Fruit fly (Drosophila melanogaster): ENCODE results near the gene CG5800.

Gene CG5800

dm6 chrX:17624983-17625401, 11.1 kb upstream of the CG5800 start (continued):
- no peak for TF ChIP-seq CG6791 (GFP tag; IDR thresholded peaks at IDR 0.05; ENCODE audit: partially characterized antibody)
- TF ChIP-seq dati (GFP tag; IDR thresholded peaks at IDR 0.05), result 0 out of 2 replicates have a peak, but pooled peaks have one; percentile 47
- peak; percentile 67 for TF ChIP-seq CG7357 (GFP tag; IDR thresholded peaks at IDR 0.05)
- peak; percentile 83 for TF ChIP-seq CG6689 (GFP tag; IDR thresholded peaks at IDR 0.05)
- TF ChIP-seq bab2 (GFP tag; optimal IDR thresholded peaks at IDR 0.05), result peak; percentile 82
- peak; percentile 68 to 78 for TF ChIP-seq chif (GFP tag; optimal IDR thresholded peaks at IDR 0.05)
- TF ChIP-seq abd-A (tag; optimal IDR thresholded peaks at IDR 0.05), result peak; percentile 56
- peak; percentile 91 for TF ChIP-seq nmo (GFP tag; optimal IDR thresholded peaks at IDR 0.05)
- TF ChIP-seq Hr51 (GFP tag; optimal IDR thresholded peaks at IDR 0.05), result peak; percentile 74 to 96
- peak; percentile 93 for TF ChIP-seq lab (GFP tag; optimal IDR thresholded peaks at IDR 0.05)
- peak; percentile 74 for TF ChIP-seq wdn (GFP tag; IDR thresholded peaks at IDR 0.05)
- peak; percentile 78 for TF ChIP-seq HLH3B (GFP tag; IDR thresholded peaks at IDR 0.05)
- TF ChIP-seq CG11456 (GFP tag; IDR thresholded peaks at IDR 0.05), result peak; percentile 74; the same call in 2 of the 3 replicates
- peak; percentile 75 for TF ChIP-seq vfl (GFP tag; optimal IDR thresholded peaks at IDR 0.05)
- TF ChIP-seq D19A (tag; optimal IDR thresholded peaks at IDR 0.05), result peak; percentile 82
- peak; percentile 48 for TF ChIP-seq CG8359 (GFP tag; optimal IDR thresholded peaks at IDR 0.05; ENCODE audit: borderline replicate concordance)
- TF ChIP-seq NfI (GFP tag; optimal IDR thresholded peaks at IDR 0.05), result peak; percentile 92
- peak; percentile 88 for TF ChIP-seq CG4328 (GFP tag; optimal IDR thresholded peaks at IDR 0.05)
- TF ChIP-seq fd3F (GFP tag; optimal IDR thresholded peaks at IDR 0.05), result peak; percentile 89
- TF ChIP-seq CG12071 (GFP tag; optimal IDR thresholded peaks at IDR 0.05), result peak; percentile 94
- peak; percentile 61 for TF ChIP-seq Chrac-16 (GFP tag; optimal IDR thresholded peaks at IDR 0.05)
- TF ChIP-seq CG12104 (GFP tag; optimal IDR thresholded peaks at IDR 0.05), result peak; percentile 71
- peak; percentile 89 for TF ChIP-seq CG17361 (GFP tag; IDR thresholded peaks at IDR 0.05)
- TF ChIP-seq CG9932 (GFP tag; IDR thresholded peaks at IDR 0.05), result peak; percentile 71
- peak; percentile 62 for TF ChIP-seq Abd-B (GFP tag; optimal IDR thresholded peaks at IDR 0.05)
- peak; percentile 85 for TF ChIP-seq Blimp-1 (GFP tag; optimal IDR thresholded peaks at IDR 0.05)
- peak; percentile 69 for TF ChIP-seq Ssrp (tag; optimal IDR thresholded peaks at IDR 0.05)
- TF ChIP-seq CG10274 (GFP tag; optimal IDR thresholded peaks at IDR 0.05), result peak; percentile 79
- peak; percentile 75 for TF ChIP-seq schlank (tag; optimal IDR thresholded peaks at IDR 0.05)
- peak; percentile 91 for TF ChIP-seq CoRest (tag; optimal IDR thresholded peaks at IDR 0.05)
- peak; percentile 30 for TF ChIP-seq sima (GFP tag; optimal IDR thresholded peaks at IDR 0.05)
- peak; percentile 95 for TF ChIP-seq Fer1 (GFP tag; optimal IDR thresholded peaks at IDR 0.05)
- TF ChIP-seq Hr78 (GFP tag; optimal IDR thresholded peaks at IDR 0.05), result peak in 1 of 2 experiments; percentile 72
- TF ChIP-seq CG2199 (GFP tag; IDR thresholded peaks at IDR 0.05), result 0 out of 3 replicates have a peak, but pooled peaks have one; percentile 31
- peak; percentile 52 for TF ChIP-seq grn (GFP tag; optimal IDR thresholded peaks at IDR 0.05)
- peak; percentile 2 for TF ChIP-seq CG14965 (GFP tag; optimal IDR thresholded peaks at IDR 0.05; ENCODE audit: borderline replicate concordance)
- TF ChIP-seq CG18764 (GFP tag; optimal IDR thresholded peaks at IDR 0.05), result peak; percentile 62
- peak; percentile 43; the same call in 1 of the 3 replicates for TF ChIP-seq CG6175 (GFP tag; IDR thresholded peaks at IDR 0.05)
- no peak for TF ChIP-seq CkIIα-i1 (GFP tag; IDR thresholded peaks at IDR 0.05)
- TF ChIP-seq fu2 (GFP tag; optimal IDR thresholded peaks at IDR 0.05), result peak; percentile 76
- no peak for TF ChIP-seq yki (optimal IDR thresholded peaks at IDR 0.05)
- TF ChIP-seq mld (GFP tag; IDR thresholded peaks at IDR 0.05; ENCODE audit: partially characterized antibody), result no peak
- no peak for TF ChIP-seq hth (optimal IDR thresholded peaks at IDR 0.05)
- peak; percentile 45 for TF ChIP-seq CG17912 (GFP tag; optimal IDR thresholded peaks at IDR 0.05)
- peak; percentile 91 for TF ChIP-seq HHEX (GFP tag; optimal IDR thresholded peaks at IDR 0.05)
- no peak for TF ChIP-seq sim (GFP tag; IDR thresholded peaks at IDR 0.05)
- no peak for TF ChIP-seq CG13287 (GFP tag; IDR thresholded peaks at IDR 0.05; ENCODE audit: partially characterized antibody)
- peak; percentile 59; the same call in 1 of the 2 replicates for TF ChIP-seq CG14667 (GFP tag; IDR thresholded peaks at IDR 0.05)
- peak; percentile 66; the same call in 1 of the 2 replicates for TF ChIP-seq Taf1 (GFP tag; IDR thresholded peaks at IDR 0.05)
- peak; percentile 77 for TF ChIP-seq Dbx (GFP tag; IDR thresholded peaks at IDR 0.05)
